Fruit fly (Drosophila melanogaster) whole organism, pupa: ENCODE results near the gene Hip14.

Experiments
- CG10348 ChIP-seq: fragments of 200-800 bp; sonication (Bioruptor generic); IDR thresholded peaks from 2 replicates; pipeline ENCODE4 v1.3.6; 2022; ENCODE audit warnings: missing biosample characterization, missing genetic modification characterization
- CG12605 ChIP-seq: fragments of 200-800 bp; sonication (Bioruptor generic); IDR thresholded peaks from 2 replicates; pipeline ENCODE4 v1.3.6; 2022; ENCODE audit warnings: missing biosample characterization, missing genetic modification characterization
- CG13204 ChIP-seq: fragments of 200-800 bp; sonication (Bioruptor generic); optimal IDR thresholded peaks from 2 replicates; lab custom pipeline; 2018; ENCODE audit warnings: missing biosample characterization, mild to moderate bottlenecking, missing genetic modification characterization, moderate library complexity
- CG14655 ChIP-seq: fragments of 200-800 bp; sonication (Bioruptor generic); optimal IDR thresholded peaks from 3 replicates; lab custom pipeline; 2017; ENCODE audit warnings: mild to moderate bottlenecking, missing biosample characterization, missing genetic modification reagents, missing genetic modification characterization
- CG15710 ChIP-seq: fragments of 200-800 bp; sonication (Bioruptor generic); optimal IDR thresholded peaks from 2 replicates; lab custom pipeline; 2018; ENCODE audit warnings: missing biosample characterization, mild to moderate bottlenecking, missing genetic modification characterization, moderate library complexity
- CG17806 ChIP-seq: fragments of 200-800 bp; sonication (Bioruptor generic); optimal IDR thresholded peaks from 2 replicates; lab custom pipeline; 2018; ENCODE audit warnings: missing biosample characterization, mild to moderate bottlenecking, missing genetic modification characterization, moderate library complexity
- CG32121 ChIP-seq: fragments of 200-800 bp; sonication (Bioruptor generic); IDR thresholded peaks from 2 replicates; pipeline ENCODE4 v1.3.6; 2022; ENCODE audit warnings: missing biosample characterization, missing genetic modification characterization
- CG34367 ChIP-seq: fragments of 200-800 bp; sonication (Bioruptor generic); optimal IDR thresholded peaks from 2 replicates; lab custom pipeline; 2018; ENCODE audit warnings: missing biosample characterization, mild to moderate bottlenecking, missing genetic modification characterization
- CG4496 ChIP-seq: fragments of 200-800 bp; sonication (Bioruptor generic); IDR thresholded peaks from 3 replicates; pipeline ENCODE4 v1.3.6; 2022; ENCODE audit warnings: missing biosample characterization, missing genetic modification characterization
- CG8159 ChIP-seq: fragments of 200-800 bp; sonication (Bioruptor generic); optimal IDR thresholded peaks from 3 replicates; lab custom pipeline; 2018; ENCODE audit warnings: missing biosample characterization, mild to moderate bottlenecking, missing genetic modification characterization, moderate library complexity
- CG8301 ChIP-seq: fragments of 200-800 bp; sonication (Bioruptor generic); optimal IDR thresholded peaks from 2 replicates; lab custom pipeline; 2018; ENCODE audit warnings: missing biosample characterization, mild to moderate bottlenecking, missing genetic modification characterization
- CG9948 ChIP-seq: fragments of 200-800 bp; sonication (Bioruptor generic); optimal IDR thresholded peaks from 2 replicates; lab custom pipeline; 2018; ENCODE audit warnings: missing biosample characterization, mild to moderate bottlenecking, missing genetic modification characterization, moderate library complexity
- D1 ChIP-seq: fragments of 200-800 bp; sonication (Bioruptor generic); optimal IDR thresholded peaks from 2 replicates; lab custom pipeline; 2018; ENCODE audit warnings: missing biosample characterization, mild to moderate bottlenecking, missing genetic modification characterization, moderate library complexity
- EcR ChIP-seq: fragments of 200-800 bp; sonication (Bioruptor generic); optimal IDR thresholded peaks from 3 replicates; lab custom pipeline; 2019; ENCODE audit warnings: missing biosample characterization, missing genetic modification characterization, mild to moderate bottlenecking, moderate library complexity, missing genetic modification reagents
- Ets98B ChIP-seq: fragments of 200-800 bp; sonication (Bioruptor generic); IDR thresholded peaks from 2 replicates; pipeline ENCODE4 v1.3.6; 2022; ENCODE audit warnings: missing biosample characterization, missing genetic modification characterization
- Pif1A ChIP-seq: fragments of 200-800 bp; sonication (Bioruptor generic); optimal IDR thresholded peaks from 3 replicates; lab custom pipeline; 2016; ENCODE audit warnings: missing biosample characterization, missing genetic modification characterization
- Pif1B ChIP-seq: fragments of 200-800 bp; sonication (Bioruptor generic); optimal IDR thresholded peaks from 3 replicates; lab custom pipeline; 2016; ENCODE audit warnings: missing biosample characterization, missing genetic modification characterization
- Snoo ChIP-seq: fragments of 200-800 bp; sonication (Bioruptor generic); optimal IDR thresholded peaks from 3 replicates; lab custom pipeline; 2017; ENCODE audit warnings: missing biosample characterization, mild to moderate bottlenecking, missing genetic modification characterization, inconsistent platforms
- fd96Ca ChIP-seq: fragments of 200-800 bp; sonication (Bioruptor generic); IDR thresholded peaks from 3 replicates; pipeline ENCODE4 v1.3.6; 2022; ENCODE audit warnings: missing biosample characterization, missing genetic modification characterization
- gl ChIP-seq: fragments of 200-800 bp; sonication (Bioruptor generic); optimal IDR thresholded peaks from 2 replicates; lab custom pipeline; 2018; ENCODE audit warnings: missing biosample characterization, mild to moderate bottlenecking, missing genetic modification characterization
- rn ChIP-seq: fragments of 200-800 bp; sonication (Bioruptor generic); IDR thresholded peaks from 2 replicates; pipeline ENCODE4 v1.3.6; 2022; ENCODE audit warnings: missing biosample characterization, missing genetic modification characterization

Hip14 gene

DNA sequence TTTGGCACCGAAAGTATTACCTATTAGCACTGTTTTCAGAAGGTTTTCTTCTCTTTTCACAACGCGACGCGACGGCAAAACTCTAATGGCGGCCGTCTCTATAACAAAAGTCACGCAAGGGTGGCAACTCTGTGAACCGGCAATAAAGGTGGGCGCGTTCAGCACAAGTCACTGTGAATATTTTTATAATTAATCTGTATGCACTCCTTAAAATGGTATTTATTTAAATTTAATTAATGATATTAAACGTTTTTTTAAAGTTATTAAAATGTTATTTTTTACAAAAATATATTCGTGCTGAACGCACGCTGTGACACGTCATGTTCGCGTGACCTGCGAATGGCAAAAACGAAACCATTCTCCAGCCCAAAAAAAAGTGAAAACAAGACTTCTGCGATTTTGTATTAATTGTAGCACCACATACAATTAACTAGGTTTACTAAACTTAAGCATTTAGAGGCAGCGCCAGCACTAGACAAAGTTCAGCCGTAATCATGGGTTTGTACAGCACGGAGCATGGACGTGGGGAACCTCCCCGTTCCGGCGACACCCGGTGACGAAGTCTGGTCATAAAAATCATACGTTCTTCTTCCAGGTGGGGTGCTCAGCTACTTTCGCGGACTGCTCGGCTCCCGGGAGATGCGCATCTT is 5.1 kb upstream of the Hip14 start, which contains the start of the genes brm and Arl1:
Gene brm (minus strand): TSS at position 87 of the 650 bp plus-strand sequence.
Gene Arl1 (plus strand): TSS at position 353 of the 650 bp plus-strand sequence.
- TF ChIP-seq rn (peak; percentile 99), CG4496 (GFP tag; lab: Robert Waterston, UW) (peak; percentile 99), CG8301 (tag; lab: Kevin White, UChicago) (peak; percentile 96), Ets98B (GFP tag; lab: Robert Waterston, UW) (peak; percentile 99), CG10348 (GFP tag; lab: Robert Waterston, UW) (peak; percentile 96), CG12605 (peak; percentile 98), CG34367 (tag; lab: Kevin White, UChicago) (peak; percentile 96), D1 (tag; lab: Kevin White, UChicago) (no peak), gl (tag; lab: Kevin White, UChicago) (peak; percentile 92), CG14655 (peak; percentile 99), CG8159 (tag; lab: Kevin White, UChicago) (peak; percentile 98), fd96Ca (GFP tag; lab: Robert Waterston, UW) (peak; percentile 99), CG15710 (peak; percentile 99), Snoo (tag; lab: Kevin White, UChicago) (peak; percentile 99), EcR (GFP tag; lab: Kevin White, UChicago) (peak; percentile 65), CG32121 (GFP tag; lab: Robert Waterston, UW) (peak; percentile 99), Pif1A (no peak), CG9948 (peak; percentile 98), Pif1B (GFP tag; lab: Kevin White, UChicago) (peak; percentile 96), CG13204 (GFP tag; lab: Kevin White, UChicago) (peak; percentile 91), CG17806 (peak; percentile 99)

DNA sequence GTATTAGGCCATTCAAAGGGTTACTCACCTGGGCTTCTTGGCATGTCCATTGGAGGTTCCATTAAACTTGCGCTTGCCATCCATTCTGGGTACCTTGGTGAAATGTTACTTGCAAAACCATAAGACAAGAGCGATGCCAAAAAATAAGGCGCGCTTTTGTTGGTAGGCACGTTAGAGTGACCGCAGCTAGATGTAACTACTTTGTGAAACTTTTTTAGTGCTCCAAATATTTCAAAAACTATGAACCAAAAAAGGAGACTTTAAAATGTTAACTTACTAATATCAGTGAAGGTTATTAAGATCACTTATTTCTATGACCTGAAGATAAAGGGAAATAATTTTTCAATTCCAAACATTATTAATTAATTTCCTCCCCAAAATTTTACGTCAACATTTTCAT is 401 bp upstream of the Hip14 start, which contains the start of gene PolD1:
Gene PolD1 (minus strand): TSS at position 181 of the 400 bp plus-strand sequence.
- no peak for TF ChIP-seq CG17806
- TF ChIP-seq gl (tag; lab: Kevin White, UChicago) = no peak
- TF ChIP-seq Ets98B (GFP tag; lab: Robert Waterston, UW) = no peak
- no peak for TF ChIP-seq Pif1A
- TF ChIP-seq D1 (tag; lab: Kevin White, UChicago) = no peak
- TF ChIP-seq Pif1B (GFP tag; lab: Kevin White, UChicago) = no peak
- TF ChIP-seq CG8301 (tag; lab: Kevin White, UChicago) = no peak
- TF ChIP-seq CG15710 = no peak
- TF ChIP-seq CG10348 (GFP tag; lab: Robert Waterston, UW) = no peak
- no peak for TF ChIP-seq CG12605

DNA sequence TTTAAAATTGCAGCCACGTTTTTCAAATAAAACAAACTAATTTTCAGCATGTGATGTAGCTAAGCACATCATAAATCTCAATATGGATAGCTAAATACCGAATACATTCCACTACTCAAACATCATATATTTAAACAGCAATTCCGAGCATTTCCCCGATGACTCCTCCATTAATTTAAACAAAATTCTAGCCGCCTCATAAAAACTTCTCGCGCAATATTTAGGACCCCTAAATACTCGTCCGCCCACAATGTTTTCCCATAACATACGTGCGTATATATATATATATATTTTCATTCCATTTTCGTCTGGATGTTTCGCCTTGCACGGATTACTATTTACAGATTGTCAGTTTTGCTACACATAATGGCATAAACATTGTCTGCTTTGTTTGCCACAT is 8.0 kb downstream of the Hip14 start:
- no peak for TF ChIP-seq CG17806
- TF ChIP-seq Ets98B (GFP tag; lab: Robert Waterston, UW) = no peak
- no peak for TF ChIP-seq Snoo (tag; lab: Kevin White, UChicago)
- TF ChIP-seq gl (tag; lab: Kevin White, UChicago) = no peak
- no peak for TF ChIP-seq CG10348 (GFP tag; lab: Robert Waterston, UW)
- TF ChIP-seq CG34367 (tag; lab: Kevin White, UChicago) = no peak
- TF ChIP-seq rn = no peak
- TF ChIP-seq CG13204 (GFP tag; lab: Kevin White, UChicago) = no peak
- no peak for TF ChIP-seq CG14655
- no peak for TF ChIP-seq Pif1A
- no peak for TF ChIP-seq CG8301 (tag; lab: Kevin White, UChicago)

DNA sequence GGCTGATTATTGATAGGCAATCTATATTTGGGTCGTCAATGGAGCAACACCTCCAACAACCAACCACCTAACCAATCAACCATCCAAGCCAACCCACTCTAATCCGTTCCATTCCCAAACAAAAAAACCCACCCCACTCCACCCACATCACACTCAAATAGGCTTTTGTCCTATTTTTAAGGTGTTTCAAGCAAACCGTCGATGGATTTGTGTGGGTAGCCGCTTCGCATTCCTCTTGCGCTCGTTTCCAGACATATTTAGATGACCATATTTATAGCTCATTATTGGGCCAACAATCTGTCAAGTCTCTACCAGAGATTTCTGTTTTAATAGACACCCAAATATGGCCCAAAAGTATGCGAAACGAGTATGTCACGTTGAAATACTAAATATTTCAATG is 10.2 kb downstream of the Hip14 start:
- no peak for TF ChIP-seq CG4496 (GFP tag; lab: Robert Waterston, UW)
- TF ChIP-seq CG32121 (GFP tag; lab: Robert Waterston, UW) = no peak
- no peak for TF ChIP-seq gl (tag; lab: Kevin White, UChicago)
- no peak for TF ChIP-seq Pif1A
- no peak for TF ChIP-seq CG17806
- no peak for TF ChIP-seq fd96Ca (GFP tag; lab: Robert Waterston, UW)
- no peak for TF ChIP-seq CG8159 (tag; lab: Kevin White, UChicago)
- TF ChIP-seq Pif1B (GFP tag; lab: Kevin White, UChicago) = no peak
- TF ChIP-seq CG13204 (GFP tag; lab: Kevin White, UChicago) = no peak
- no peak for TF ChIP-seq CG34367 (tag; lab: Kevin White, UChicago)
- TF ChIP-seq CG14655 = no peak
- TF ChIP-seq Snoo (tag; lab: Kevin White, UChicago) = no peak

DNA sequence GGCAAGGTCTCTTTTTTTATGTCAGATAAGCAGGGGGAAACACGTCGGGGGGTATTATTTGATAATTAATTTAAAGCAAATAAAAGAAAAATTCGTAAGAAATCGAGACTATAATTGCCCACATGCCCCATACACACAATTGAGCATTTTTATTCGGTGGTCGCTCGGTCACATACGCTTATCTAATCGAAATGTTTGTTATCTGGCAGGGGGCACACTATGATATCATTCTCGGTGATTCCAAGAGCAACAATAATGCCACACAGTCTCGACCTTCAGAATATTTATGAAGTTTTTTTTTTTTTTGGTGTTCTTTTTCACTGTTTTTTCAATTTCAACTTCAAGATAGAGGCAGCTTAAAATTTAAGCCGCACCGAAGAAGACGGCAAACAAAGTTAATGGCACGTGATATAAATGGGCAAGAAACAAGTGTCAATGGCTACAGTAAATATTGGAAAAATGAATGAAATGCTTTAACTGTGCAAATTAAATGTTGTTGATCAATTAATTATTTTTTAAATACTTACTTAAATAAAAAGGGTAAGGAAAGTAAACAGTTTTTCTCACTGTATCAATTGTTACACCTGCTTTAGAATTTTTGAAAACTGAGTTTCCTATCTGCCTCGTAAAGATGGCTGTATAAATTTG is 11.4 kb downstream of the Hip14 start:
- peak; percentile 3 for TF ChIP-seq CG17806
- no peak for TF ChIP-seq CG10348 (GFP tag; lab: Robert Waterston, UW)

DNA sequence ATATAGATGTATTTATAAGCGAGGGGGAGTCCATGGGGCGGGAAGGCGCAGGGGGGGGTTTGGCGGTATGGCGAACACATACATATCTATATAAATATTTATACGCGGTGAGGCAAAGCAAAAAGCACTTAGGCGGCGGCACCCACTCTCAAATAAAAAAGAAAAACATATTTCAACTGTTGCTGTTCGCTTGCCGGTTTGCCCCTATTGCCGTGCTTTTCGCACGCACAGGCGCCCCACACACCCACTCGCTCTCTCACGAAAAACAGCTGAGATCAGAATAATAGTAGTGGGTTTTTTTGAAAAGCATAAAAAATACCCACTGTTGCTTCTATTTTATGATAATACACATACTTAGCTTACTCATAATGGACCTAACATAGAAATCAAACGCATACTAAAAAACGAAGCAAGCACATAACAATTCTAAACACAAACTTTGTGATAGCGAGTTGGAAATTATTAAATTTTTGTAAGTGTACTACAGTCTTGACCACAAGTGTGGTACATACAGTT is 13.2 kb downstream of the Hip14 start:
- TF ChIP-seq CG8301 (tag; lab: Kevin White, UChicago) = peak; percentile 73
- no peak for TF ChIP-seq gl (tag; lab: Kevin White, UChicago)
- no peak for TF ChIP-seq rn
- TF ChIP-seq EcR (GFP tag; lab: Kevin White, UChicago) = no peak
- no peak for TF ChIP-seq CG9948
- TF ChIP-seq CG15710 = peak; percentile 27
- TF ChIP-seq Pif1A = peak; percentile 62
- no peak; the same call in 2 of the 3 replicates for TF ChIP-seq CG4496 (GFP tag; lab: Robert Waterston, UW)
- TF ChIP-seq Ets98B (GFP tag; lab: Robert Waterston, UW) = peak; percentile 77
- TF ChIP-seq CG8159 (tag; lab: Kevin White, UChicago) = no peak
- TF ChIP-seq CG13204 (GFP tag; lab: Kevin White, UChicago) = no peak
- TF ChIP-seq CG12605 = peak; percentile 30; the same call in 1 of the 2 replicates
- peak; percentile 60; the same call in 1 of the 2 replicates for TF ChIP-seq CG10348 (GFP tag; lab: Robert Waterston, UW)
- TF ChIP-seq CG34367 (tag; lab: Kevin White, UChicago) = no peak
- no peak for TF ChIP-seq Snoo (tag; lab: Kevin White, UChicago)
- peak; percentile 88 for TF ChIP-seq CG32121 (GFP tag; lab: Robert Waterston, UW)
- no peak for TF ChIP-seq Pif1B (GFP tag; lab: Kevin White, UChicago)
- no peak for TF ChIP-seq D1 (tag; lab: Kevin White, UChicago)
- peak; percentile 74 for TF ChIP-seq CG14655
- TF ChIP-seq CG17806 = peak; percentile 10
- no peak for TF ChIP-seq fd96Ca (GFP tag; lab: Robert Waterston, UW)
